Worm (Caenorhabditis elegans) whole organism, young adult: ENCODE data around the gene srg-26.

ENCODE experiments used
- B0019.2 ChIP-seq: fragments of 200-800 bp; sonication (Bioruptor generic); conservative IDR thresholded peaks from 2 replicates; pipeline ENCODE4 v1.3.6; 2022; ENCODE audit warnings: missing genetic modification reagents, missing genetic modification characterization, missing compliant biosample characterization
- C06A6.2 ChIP-seq: fragments of 200-800 bp; sonication (Bioruptor generic); conservative IDR thresholded peaks from 2 replicates; pipeline ENCODE4 v1.3.6; 2022; ENCODE audit warnings: missing genetic modification characterization, missing compliant biosample characterization
- D2030.7 ChIP-seq: fragments of 200-800 bp; sonication (Bioruptor generic); IDR thresholded peaks from 2 replicates; pipeline ENCODE4 v1.3.6; 2022; ENCODE audit warnings: missing genetic modification reagents, missing genetic modification characterization, missing compliant biosample characterization
- F22D6.2 ChIP-seq: sonication (generic microtip); optimal IDR thresholded peaks from 2 replicates; lab custom pipeline; 2016; ENCODE audit warnings: mild to moderate bottlenecking, missing genetic modification characterization, missing compliant biosample characterization
- F39B2.1 ChIP-seq: fragments of 200-800 bp; sonication (Bioruptor generic); IDR thresholded peaks from 2 replicates; pipeline ENCODE4 v1.3.6; 2022; ENCODE audit warnings: missing genetic modification reagents, missing genetic modification characterization, missing compliant biosample characterization
- F57A8.1 ChIP-seq: fragments of 200-800 bp; sonication (Bioruptor generic); optimal IDR thresholded peaks from 2 replicates; lab custom pipeline; 2018; ENCODE audit warnings: mild to moderate bottlenecking, missing genetic modification characterization, moderate library complexity, missing compliant biosample characterization
- F57C9.4 ChIP-seq: sonication (generic microtip); optimal IDR thresholded peaks from 2 replicates; lab custom pipeline; 2017; ENCODE audit warnings: mild to moderate bottlenecking, missing genetic modification characterization, missing compliant biosample characterization
- K12H6.12 ChIP-seq: fragments of 200-800 bp; sonication (Bioruptor generic); optimal IDR thresholded peaks from 2 replicates; lab custom pipeline; 2018; ENCODE audit warnings: mild to moderate bottlenecking, missing genetic modification characterization, missing compliant biosample characterization
- T26A5.8 ChIP-seq: sonication (generic microtip); optimal IDR thresholded peaks from 2 replicates; lab custom pipeline; 2016; ENCODE audit warnings: missing genetic modification characterization, missing compliant biosample characterization
- Y53G8AR.9 ChIP-seq: fragments of 200-800 bp; sonication (Bioruptor generic); conservative IDR thresholded peaks from 2 replicates; pipeline ENCODE4 v1.3.6; 2022; ENCODE audit warnings: missing genetic modification reagents, missing genetic modification characterization, missing compliant biosample characterization
- Y56A3A.18 ChIP-seq: fragments of 200-800 bp; sonication (Bioruptor generic); IDR thresholded peaks from 2 replicates; pipeline ENCODE4 v1.3.6; 2022; ENCODE audit warnings: missing genetic modification reagents, missing genetic modification characterization, missing compliant biosample characterization
- Y67H2A.10 ChIP-seq: fragments of 200-800 bp; sonication (Bioruptor generic); conservative IDR thresholded peaks from 2 replicates; pipeline ENCODE4 v1.3.6; 2022; ENCODE audit warnings: missing genetic modification reagents, missing genetic modification characterization, missing compliant biosample characterization
- ZK185.1 ChIP-seq: sonication (generic microtip); optimal IDR thresholded peaks from 2 replicates; lab custom pipeline; 2016; ENCODE audit warnings: mild to moderate bottlenecking, missing genetic modification characterization, missing compliant biosample characterization; ENCODE audit not compliant: poor library complexity, severe bottlenecking
- ama-1 ChIP-seq, 3 experiments: fragments of 150-350 bp in 1 of 3; sonication (generic microtip) in 2 of 3; optimal IDR thresholded peaks; 2 replicates each; lab custom pipeline; 2014 to 2018; ENCODE audit warnings: missing biosample characterization in 2 of 3, missing genetic modification characterization in 2 of 3, missing genetic modification reagents in 2 of 3
- atf-7 ChIP-seq: sonication (generic microtip); optimal IDR thresholded peaks from 2 replicates; lab custom pipeline; 2017; ENCODE audit warnings: mild to moderate bottlenecking, missing genetic modification characterization, missing compliant biosample characterization
- athp-1 ChIP-seq: sonication (generic microtip); optimal IDR thresholded peaks from 2 replicates; lab custom pipeline; 2017; ENCODE audit warnings: mild to moderate bottlenecking, missing genetic modification characterization, missing compliant biosample characterization
- cebp-1 ChIP-seq, 2 experiments: fragments of 200-800 bp in 1 of 2; sonication (Bioruptor generic) in 1 of 2; sonication (generic microtip) in 1 of 2; IDR thresholded peaks in 1 of 2; optimal IDR thresholded peaks in 1 of 2; 2 replicates each; pipeline versions ENCODE4 v1.3.6 to Lab custom; 2017 to 2022; ENCODE audit warnings: missing compliant biosample characterization in 2 of 2, missing genetic modification characterization in 2 of 2, mild to moderate bottlenecking in 1 of 2, missing genetic modification reagents in 1 of 2, moderate library complexity in 1 of 2
- ceh-27 ChIP-seq: fragments of 200-800 bp; sonication (Bioruptor generic); optimal IDR thresholded peaks from 2 replicates; lab custom pipeline; 2018; ENCODE audit warnings: mild to moderate bottlenecking, missing genetic modification characterization, moderate library complexity, missing compliant biosample characterization
- ceh-58 ChIP-seq: fragments of 200-800 bp; sonication (Bioruptor generic); IDR thresholded peaks from 2 replicates; pipeline ENCODE4 v1.3.6; 2022; ENCODE audit warnings: missing genetic modification characterization, missing compliant biosample characterization
- ceh-79 ChIP-seq: sonication (generic microtip); optimal IDR thresholded peaks from 2 replicates; lab custom pipeline; 2017; ENCODE audit warnings: mild to moderate bottlenecking, missing genetic modification characterization, missing compliant biosample characterization
- egl-18 ChIP-seq: fragments of 200-800 bp; sonication (Bioruptor generic); IDR thresholded peaks from 2 replicates; pipeline ENCODE4 v1.3.6; 2022; ENCODE audit warnings: missing genetic modification reagents, missing genetic modification characterization, missing compliant biosample characterization
- egrh-3 ChIP-seq: fragments of 200-800 bp; sonication (Bioruptor generic); IDR thresholded peaks from 2 replicates; pipeline ENCODE4 v1.3.6; 2022; ENCODE audit warnings: missing genetic modification reagents, missing genetic modification characterization, missing compliant biosample characterization
- ekl-4 ChIP-seq: fragments of 200-800 bp; sonication (Bioruptor generic); IDR thresholded peaks from 2 replicates; pipeline ENCODE4 v1.3.6; 2022; ENCODE audit warnings: missing genetic modification reagents, missing genetic modification characterization, missing compliant biosample characterization
- ets-4 ChIP-seq: fragments of 200-800 bp; sonication (Bioruptor generic); optimal IDR thresholded peaks from 2 replicates; lab custom pipeline; 2018; ENCODE audit warnings: mild to moderate bottlenecking, missing genetic modification characterization, missing compliant biosample characterization
- fkh-3 ChIP-seq: sonication (generic microtip); optimal IDR thresholded peaks from 2 replicates; lab custom pipeline; 2016; ENCODE audit warnings: mild to moderate bottlenecking, missing genetic modification characterization, missing compliant biosample characterization
- gei-17 ChIP-seq: fragments of 200-800 bp; sonication (Bioruptor generic); optimal IDR thresholded peaks from 2 replicates; lab custom pipeline; 2018; ENCODE audit warnings: mild to moderate bottlenecking, missing genetic modification characterization, missing compliant biosample characterization
- him-1 ChIP-seq: sonication (generic microtip); optimal IDR thresholded peaks from 2 replicates; lab custom pipeline; 2016; ENCODE audit warnings: missing genotype, missing genetic modification reagents, missing genetic modification characterization, missing compliant biosample characterization
- hmg-1.2 ChIP-seq: fragments of 200-800 bp; sonication (Bioruptor generic); IDR thresholded peaks from 2 replicates; pipeline ENCODE4 v1.3.6; 2022; ENCODE audit warnings: missing genetic modification reagents, missing genetic modification characterization, missing compliant biosample characterization
- lag-1 ChIP-seq: fragments of 200-800 bp; sonication (Bioruptor generic); IDR thresholded peaks from 2 replicates; pipeline ENCODE4 v1.3.6; 2022; ENCODE audit warnings: missing genetic modification reagents, missing genetic modification characterization, missing compliant biosample characterization
- lin-26 ChIP-seq: fragments of 200-800 bp; sonication (Bioruptor generic); IDR thresholded peaks from 2 replicates; pipeline ENCODE4 v1.3.6; 2022; ENCODE audit warnings: missing genetic modification reagents, missing genetic modification characterization, missing compliant biosample characterization
- lsl-1 ChIP-seq: fragments of 200-800 bp; sonication (Bioruptor generic); optimal IDR thresholded peaks from 2 replicates; lab custom pipeline; 2018; ENCODE audit warnings: mild to moderate bottlenecking, missing genetic modification characterization, moderate library complexity, missing compliant biosample characterization
- madf-10 ChIP-seq: sonication (generic microtip); optimal IDR thresholded peaks from 2 replicates; lab custom pipeline; 2016; ENCODE audit warnings: mild to moderate bottlenecking, missing genetic modification characterization, missing compliant biosample characterization
- mes-4 ChIP-seq: sonication (generic microtip); optimal IDR thresholded peaks from 2 replicates; lab custom pipeline; 2016; ENCODE audit warnings: missing genotype, missing genetic modification characterization, missing compliant biosample characterization
- nhr-120 ChIP-seq: fragments of 200-800 bp; sonication (Bioruptor generic); IDR thresholded peaks from 2 replicates; pipeline ENCODE4 v1.3.6; 2022; ENCODE audit warnings: missing genetic modification characterization, missing compliant biosample characterization
- nhr-80 ChIP-seq: sonication (generic microtip); optimal IDR thresholded peaks from 2 replicates; lab custom pipeline; 2016; ENCODE audit warnings: missing genetic modification characterization, missing compliant biosample characterization
- pbrm-1 ChIP-seq: fragments of 200-800 bp; sonication (Bioruptor generic); IDR thresholded peaks from 2 replicates; pipeline ENCODE4 v1.3.6; 2022; ENCODE audit warnings: missing genetic modification reagents, missing genetic modification characterization, missing compliant biosample characterization
- pha-4 ChIP-seq: fragments of 150-350 bp; sonication (generic microtip); optimal IDR thresholded peaks from 2 replicates; lab custom pipeline; 2014; ENCODE audit warnings: missing biosample characterization, missing genetic modification reagents, missing genetic modification characterization
- sdz-38 ChIP-seq: sonication (generic microtip); optimal IDR thresholded peaks from 2 replicates; lab custom pipeline; 2016; ENCODE audit warnings: missing genotype, missing genetic modification characterization, missing compliant biosample characterization
- snpc-1.1 ChIP-seq: sonication (generic microtip); optimal IDR thresholded peaks from 2 replicates; lab custom pipeline; 2017; ENCODE audit warnings: missing genetic modification characterization, mild to moderate bottlenecking, missing compliant biosample characterization, antibody characterized with exemption, moderate library complexity, missing genotype, missing genetic modification reagents; ENCODE audit not compliant: insufficient read depth
- snpc-3.4 ChIP-seq: sonication (generic microtip); optimal IDR thresholded peaks from 2 replicates; lab custom pipeline; 2017; ENCODE audit warnings: missing genetic modification characterization, mild to moderate bottlenecking, missing compliant biosample characterization, antibody characterized with exemption, moderate library complexity, missing genotype, missing genetic modification reagents
- snpc-4 ChIP-seq, 5 experiments: fragments of 150-350 bp in 1 of 5; sonication (generic microtip) in 4 of 5; optimal IDR thresholded peaks; 2 replicates each; lab custom pipeline; 2014 to 2018; ENCODE audit warnings: missing genetic modification characterization in 5 of 5, missing biosample characterization in 3 of 5, antibody characterized with exemption in 2 of 5, mild to moderate bottlenecking in 2 of 5, missing compliant biosample characterization in 2 of 5, missing genotype in 2 of 5, moderate library complexity in 2 of 5, missing genetic modification reagents in 1 of 5
- somi-1 ChIP-seq: fragments of 200-800 bp; sonication (Bioruptor generic); optimal IDR thresholded peaks from 2 replicates; lab custom pipeline; 2018; ENCODE audit warnings: mild to moderate bottlenecking, missing genetic modification characterization, missing compliant biosample characterization
- tlf-1 ChIP-seq: fragments of 200-800 bp; sonication (Bioruptor generic); optimal IDR thresholded peaks from 2 replicates; lab custom pipeline; 2018; ENCODE audit warnings: mild to moderate bottlenecking, missing genetic modification characterization, missing compliant biosample characterization
- unc-130 ChIP-seq: sonication (generic microtip); optimal IDR thresholded peaks from 2 replicates; lab custom pipeline; 2016; ENCODE audit warnings: missing genetic modification reagents, missing genetic modification characterization, missing compliant biosample characterization
- zim-3 ChIP-seq: sonication (generic microtip); optimal IDR thresholded peaks from 2 replicates; lab custom pipeline; 2017; ENCODE audit warnings: mild to moderate bottlenecking, missing genetic modification characterization, moderate library complexity, missing compliant biosample characterization
- ztf-28 ChIP-seq: fragments of 200-800 bp; sonication (Bioruptor generic); IDR thresholded peaks from 2 replicates; pipeline ENCODE4 v1.3.6; 2022; ENCODE audit warnings: missing genetic modification reagents, missing genetic modification characterization, missing compliant biosample characterization
- ztf-6 ChIP-seq: fragments of 200-800 bp; sonication (Bioruptor generic); IDR thresholded peaks from 2 replicates; pipeline ENCODE4 v1.3.6; 2022; ENCODE audit warnings: missing genetic modification reagents, missing genetic modification characterization, missing compliant biosample characterization

srg-26 gene

ce11 chrV:5329677-5330266 is 1.3 kb upstream of the srg-26 start:
- TF ChIP-seq egrh-3 (GFP tag; lab: Robert Waterston, UW) (0 out of 2 replicates have a peak, but pooled peaks have one; percentile 5), ztf-6 (GFP tag; lab: Robert Waterston, UW) (no peak), ets-4 (no peak), fkh-3 (no peak), gei-17 (GFP tag; lab: Kevin White, UChicago) (no peak), pha-4 (tag; lab: Kevin White, UChicago) (no peak), sdz-38 (tag; lab: Kevin White, UChicago) (no peak), atf-7 (tag; lab: Kevin White, UChicago) (peak; percentile 12), ztf-28 (GFP tag; lab: Robert Waterston, UW) (no peak), mes-4 (tag; lab: Kevin White, UChicago) (no peak), hmg-1.2 (GFP tag; lab: Robert Waterston, UW) (0 out of 2 replicates have a peak, but pooled peaks have one; percentile 25), Y56A3A.18 (no peak), nhr-120 (GFP tag; lab: Robert Waterston, UW) (no peak), cebp-1 (GFP tag; IDR thresholded peaks at IDR 0.05; lab: Robert Waterston, UW) (peak; percentile 50; the same call in 1 of the 2 replicates), cebp-1 (tag; optimal IDR thresholded peaks at IDR 0.05; lab: Kevin White, UChicago) (peak; percentile 81), pbrm-1 (GFP tag; lab: Robert Waterston, UW) (no peak), unc-130 (no peak), egl-18 (GFP tag; lab: Robert Waterston, UW) (no peak), madf-10 (tag; lab: Kevin White, UChicago) (peak; percentile 29), Y53G8AR.9 (GFP tag; lab: Robert Waterston, UW) (no peak), Y67H2A.10 (GFP tag; lab: Robert Waterston, UW) (no peak), athp-1 (tag; lab: Kevin White, UChicago) (no peak), snpc-3.4 (no peak), F22D6.2 (tag; lab: Kevin White, UChicago) (no peak), somi-1 (GFP tag; lab: Kevin White, UChicago) (peak; percentile 15), ekl-4 (GFP tag; lab: Robert Waterston, UW) (no peak), K12H6.12 (peak; percentile 53), tlf-1 (no peak), T26A5.8 (tag; lab: Kevin White, UChicago) (no peak), nhr-80 (tag; lab: Kevin White, UChicago) (peak; percentile 89), ceh-58 (GFP tag; lab: Robert Waterston, UW) (no peak), ceh-79 (tag; lab: Kevin White, UChicago) (no peak), zim-3 (tag; lab: Kevin White, UChicago) (no peak), snpc-4 (GFP tag; optimal IDR thresholded peaks at IDR 0.05; lab: Kevin White, UChicago) (peak; percentile 27), snpc-4 (tag; optimal IDR thresholded peaks at IDR 0.05; lab: Kevin White, UChicago) (peak; percentile 66 to 80 (median 75)), F57C9.4 (tag; lab: Kevin White, UChicago) (no peak), ceh-27 (GFP tag; lab: Kevin White, UChicago) (no peak), lin-26 (GFP tag; lab: Robert Waterston, UW) (peak; percentile 65; the same call in 1 of the 2 replicates), lsl-1 (GFP tag; lab: Kevin White, UChicago) (no peak), C06A6.2 (GFP tag; lab: Robert Waterston, UW) (no peak), ama-1 (optimal IDR thresholded peaks at IDR 0.05; lab: Kevin White, UChicago) (no peak), ama-1 (GFP tag; optimal IDR thresholded peaks at IDR 0.05; lab: Kevin White, UChicago) (no peak), B0019.2 (GFP tag; lab: Robert Waterston, UW) (no peak), D2030.7 (GFP tag; lab: Robert Waterston, UW) (no peak; the same call in 1 of the 2 replicates), ZK185.1 (tag; lab: Kevin White, UChicago) (peak; percentile 44), snpc-1.1 (tag; lab: Kevin White, UChicago) (no peak), F39B2.1 (GFP tag; lab: Robert Waterston, UW) (no peak), lag-1 (GFP tag; lab: Robert Waterston, UW) (no peak), F57A8.1 (GFP tag; lab: Kevin White, UChicago) (no peak), him-1 (peak; percentile 29)
